Worm (Caenorhabditis elegans): ENCODE measurements around the gene Y45F3A.9.

Y45F3A.9 gene

ce11 chrIII:10624564-10624963 is 29.6 kb upstream of the Y45F3A.9 start (continued):
- peak; percentile 32 for TF ChIP-seq snpc-4 (GFP tag; optimal IDR thresholded peaks at IDR 0.05)
- peak in 3 of 4 experiments; percentile 16 to 37 (median 28) for TF ChIP-seq snpc-4 (tag; optimal IDR thresholded peaks at IDR 0.05)
- TF ChIP-seq ceh-100 (GFP tag; IDR thresholded peaks at IDR 0.05): peak; percentile 51; the same call in 1 of the 2 replicates
- no peak for TF ChIP-seq ccch-3 (GFP tag; optimal IDR thresholded peaks at IDR 0.05)
- TF ChIP-seq F33H1.4 (GFP tag; IDR thresholded peaks at IDR 0.05): peak; percentile 31
- TF ChIP-seq F57C9.4 (tag; optimal IDR thresholded peaks at IDR 0.05): no peak
- peak; percentile 60 for TF ChIP-seq ceh-27 (GFP tag; optimal IDR thresholded peaks at IDR 0.05)
- peak; percentile 80; the same call in 1 of the 2 replicates for TF ChIP-seq ceh-58 (GFP tag; IDR thresholded peaks at IDR 0.05)
- TF ChIP-seq T26A5.8 (tag; optimal IDR thresholded peaks at IDR 0.05): no peak
- TF ChIP-seq B0035.1 (tag; optimal IDR thresholded peaks at IDR 0.05): peak; percentile 19
- peak; percentile 73 for TF ChIP-seq F49E8.2 (tag; optimal IDR thresholded peaks at IDR 0.05; ENCODE audit: insufficient read depth)
- TF ChIP-seq T07F8.4 (tag; optimal IDR thresholded peaks at IDR 0.05): peak; percentile 70
- no peak for TF ChIP-seq pbrm-1 (GFP tag; IDR thresholded peaks at IDR 0.05)
- no peak for TF ChIP-seq Y95B8A.8 (GFP tag; IDR thresholded peaks at IDR 0.05)
- no peak for TF ChIP-seq ama-1 (optimal IDR thresholded peaks at IDR 0.05)
- peak; percentile 68 to 78 for TF ChIP-seq ama-1 (GFP tag; optimal IDR thresholded peaks at IDR 0.05)
- TF ChIP-seq xnd-1 (tag; optimal IDR thresholded peaks at IDR 0.05): no peak
- TF ChIP-seq hmg-1.2 (GFP tag; IDR thresholded peaks at IDR 0.05): peak; percentile 67
- peak; percentile 44 for TF ChIP-seq snpc-3.4 (tag; optimal IDR thresholded peaks at IDR 0.05)
- 0 out of 2 replicates have a peak, but pooled peaks have one; percentile 21 for TF ChIP-seq Y56A3A.18 (GFP tag; IDR thresholded peaks at IDR 0.05)
- no peak for TF ChIP-seq C06A6.2 (GFP tag; conservative IDR thresholded peaks at IDR 0.05)
- peak; percentile 75 for TF ChIP-seq die-1 (tag; optimal IDR thresholded peaks at IDR 0.05)
- no peak for TF ChIP-seq egl-18 (GFP tag; IDR thresholded peaks at IDR 0.05)
- TF ChIP-seq unc-130 (GFP tag; optimal IDR thresholded peaks at IDR 0.05): peak; percentile 26
- no peak for TF ChIP-seq ets-4 (GFP tag; optimal IDR thresholded peaks at IDR 0.05)
- TF ChIP-seq fkh-3 (tag; optimal IDR thresholded peaks at IDR 0.05): no peak
- TF ChIP-seq bed-2 (GFP tag; IDR thresholded peaks at IDR 0.05): no peak
- peak; percentile 42 for TF ChIP-seq him-1 (tag; optimal IDR thresholded peaks at IDR 0.05)
- TF ChIP-seq akir-1 (GFP tag; optimal IDR thresholded peaks at IDR 0.05): no peak
- TF ChIP-seq rec-8 (tag; optimal IDR thresholded peaks at IDR 0.05): peak; percentile 59 to 73
- TF ChIP-seq sptf-2 (GFP tag; optimal IDR thresholded peaks at IDR 0.05): peak; percentile 85

ce11 chrIII:10621208-10621607 is 26.2 kb upstream of the Y45F3A.9 start, which contains the start of the genes lron-10 and hpr-9:
lron-10 (minus strand) TSS chrIII:10621369.
hpr-9 (plus strand) TSS chrIII:10621551.
- TF ChIP-seq aptf-2 (GFP tag; conservative IDR thresholded peaks at IDR 0.05): peak; percentile 67; the same call in 1 of the 2 replicates
- TF ChIP-seq tbp1 (GFP tag; optimal IDR thresholded peaks at IDR 0.05): peak; percentile 54
- peak; percentile 1 for TF ChIP-seq die-1 (tag; optimal IDR thresholded peaks at IDR 0.05)
- peak; percentile 42 to 78 for TF ChIP-seq rec-8 (tag; optimal IDR thresholded peaks at IDR 0.05)
- 0 out of 2 replicates have a peak, but pooled peaks have one; percentile 40 for TF ChIP-seq hmg-20 (GFP tag; IDR thresholded peaks at IDR 0.05)
- TF ChIP-seq repo-1 (tag; optimal IDR thresholded peaks at IDR 0.05): peak; percentile 23
- TF ChIP-seq lsy-27 (tag; optimal IDR thresholded peaks at IDR 0.05; ENCODE audit: borderline replicate concordance, insufficient read depth): no peak
- no peak for TF ChIP-seq gei-17 (GFP tag; optimal IDR thresholded peaks at IDR 0.05)
- TF ChIP-seq chd-7 (tag; optimal IDR thresholded peaks at IDR 0.05): peak; percentile 79
- peak; percentile 20 to 68 for TF ChIP-seq let-607 (tag; optimal IDR thresholded peaks at IDR 0.05)
- TF ChIP-seq F22D6.2 (tag; optimal IDR thresholded peaks at IDR 0.05): peak; percentile 72
- no peak for TF ChIP-seq nfya-2 (GFP tag; IDR thresholded peaks at IDR 0.05)
- TF ChIP-seq ceh-100 (GFP tag; IDR thresholded peaks at IDR 0.05): peak; percentile 23; the same call in 1 of the 2 replicates
- no peak for TF ChIP-seq egl-44 (GFP tag; IDR thresholded peaks at IDR 0.05)
- TF ChIP-seq madf-8 (GFP tag; conservative IDR thresholded peaks at IDR 0.05): peak; percentile 39
- TF ChIP-seq ets-4 (GFP tag; optimal IDR thresholded peaks at IDR 0.05): no peak
- no peak for TF ChIP-seq ceh-58 (GFP tag; IDR thresholded peaks at IDR 0.05)
- TF ChIP-seq madf-3 (GFP tag; IDR thresholded peaks at IDR 0.05): 0 out of 2 replicates have a peak, but pooled peaks have one; percentile 61
- peak; percentile 48; the same call in 1 of the 2 replicates for TF ChIP-seq Y95B8A.8 (GFP tag; IDR thresholded peaks at IDR 0.05)
- no peak for TF ChIP-seq attf-3 (GFP tag; conservative IDR thresholded peaks at IDR 0.05)
- peak; percentile 25 for TF ChIP-seq xnd-1 (tag; optimal IDR thresholded peaks at IDR 0.05)
- no peak for TF ChIP-seq nfya-1 (tag; optimal IDR thresholded peaks at IDR 0.05; ENCODE audit: borderline replicate concordance, insufficient read depth)
- TF ChIP-seq unc-130 (GFP tag; optimal IDR thresholded peaks at IDR 0.05): peak; percentile 78
- TF ChIP-seq ceh-40 (GFP tag; IDR thresholded peaks at IDR 0.05): no peak

All from whole organism, young adult.